Worm (Caenorhabditis elegans) whole organism, early embryonic: ENCODE results near the gene C55C3.73.

Experiments used
- B0310.2 ChIP-seq: sonication (generic microtip); optimal IDR thresholded peaks from 2 replicates; lab custom pipeline; 2016; ENCODE audit warnings: mild to moderate bottlenecking, missing genetic modification characterization, missing compliant biosample characterization
- F13C5.2 ChIP-seq: sonication (generic microtip); optimal IDR thresholded peaks from 2 replicates; lab custom pipeline; 2017; ENCODE audit warnings: mild to moderate bottlenecking, missing genetic modification characterization, inconsistent platforms, missing compliant biosample characterization
- aly-1 ChIP-seq: sonication (generic microtip); optimal IDR thresholded peaks from 2 replicates; lab custom pipeline; 2016; ENCODE audit warnings: missing genetic modification characterization, missing compliant biosample characterization
- ama-1 ChIP-seq: fragments of 150-350 bp; optimal IDR thresholded peaks from 2 replicates; lab custom pipeline; 2014
- ceh-13 ChIP-seq: fragments of 200-800 bp; sonication (Bioruptor generic); optimal IDR thresholded peaks from 2 replicates; lab custom pipeline; 2018; ENCODE audit warnings: mild to moderate bottlenecking, missing genetic modification characterization, missing compliant biosample characterization
- ceh-36 ChIP-seq: sonication (generic microtip); optimal IDR thresholded peaks from 2 replicates; lab custom pipeline; 2016; ENCODE audit warnings: missing genetic modification characterization, inconsistent platforms, missing compliant biosample characterization
- ets-7 ChIP-seq: sonication (generic microtip); optimal IDR thresholded peaks from 2 replicates; lab custom pipeline; 2016; ENCODE audit warnings: missing genotype, missing genetic modification characterization, missing compliant biosample characterization
- flt-1 ChIP-seq: fragments of 200-800 bp; sonication (Bioruptor generic); IDR thresholded peaks from 2 replicates; pipeline ENCODE4 v1.3.6; 2022; ENCODE audit warnings: missing genetic modification characterization, missing compliant biosample characterization
- hmbx-1 ChIP-seq: sonication (generic microtip); optimal IDR thresholded peaks from 2 replicates; lab custom pipeline; 2016; ENCODE audit warnings: mild to moderate bottlenecking, missing genetic modification characterization, missing compliant biosample characterization
- hmg-4 ChIP-seq: fragments of 200-800 bp; sonication (Bioruptor generic); optimal IDR thresholded peaks from 2 replicates; lab custom pipeline; 2018; ENCODE audit warnings: mild to moderate bottlenecking, missing genetic modification characterization, missing compliant biosample characterization
- hnd-1 ChIP-seq: sonication (generic microtip); optimal IDR thresholded peaks from 2 replicates; lab custom pipeline; 2016; ENCODE audit warnings: missing genetic modification characterization, missing compliant biosample characterization
- pes-1 ChIP-seq: fragments of 200-800 bp; sonication (Bioruptor generic); IDR thresholded peaks from 2 replicates; pipeline ENCODE4 v1.3.6; 2022; ENCODE audit warnings: missing genetic modification reagents, missing genetic modification characterization, missing compliant biosample characterization
- scrt-1 ChIP-seq: fragments of 200-800 bp; sonication (Bioruptor generic); IDR thresholded peaks from 2 replicates; pipeline ENCODE4 v1.3.6; 2022; ENCODE audit warnings: missing genetic modification characterization, missing compliant biosample characterization
- sea-1 ChIP-seq: fragments of 200-800 bp; sonication (Bioruptor generic); conservative IDR thresholded peaks from 2 replicates; pipeline ENCODE4 v1.3.6; 2022; ENCODE audit warnings: missing genetic modification characterization, missing compliant biosample characterization
- tbx-11 ChIP-seq: fragments of 200-800 bp; sonication (Bioruptor generic); IDR thresholded peaks from 2 replicates; pipeline ENCODE4 v1.3.6; 2022; ENCODE audit warnings: missing genetic modification characterization, missing compliant biosample characterization
- tbx-37 ChIP-seq: fragments of 200-800 bp; sonication (Bioruptor generic); conservative IDR thresholded peaks from 2 replicates; pipeline ENCODE4 v1.3.6; 2022; ENCODE audit warnings: missing genetic modification reagents, missing genetic modification characterization, missing compliant biosample characterization
- tra-4 ChIP-seq: sonication (generic microtip); optimal IDR thresholded peaks from 2 replicates; lab custom pipeline; 2017; ENCODE audit warnings: missing genetic modification characterization, missing compliant biosample characterization

The C55C3.73 gene

DNA sequence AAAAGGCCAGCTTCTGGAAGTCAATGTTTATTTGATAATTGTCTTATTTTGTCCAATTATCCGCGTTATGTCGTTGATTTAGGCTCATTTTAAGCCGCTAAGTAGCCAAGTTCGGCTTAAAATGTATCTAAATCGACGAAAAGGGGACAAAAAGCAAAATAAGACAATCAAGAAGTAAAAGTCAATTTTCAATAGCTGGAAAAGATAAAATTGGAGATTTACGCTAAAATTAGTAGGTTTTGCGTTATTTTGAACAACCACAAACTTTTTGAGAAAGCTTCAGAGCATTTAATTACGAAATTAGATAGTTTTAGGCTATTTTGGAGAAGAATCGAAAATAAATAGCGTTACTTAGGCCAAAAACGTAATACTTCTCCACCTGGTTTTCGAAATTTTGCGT, 40.4 kb downstream of the C55C3.73 start:
- TF ChIP-seq ets-7 (no peak), tbx-37 (no peak), hmbx-1 (tag; lab: Kevin White, UChicago) (no peak), hmg-4 (GFP tag; lab: Kevin White, UChicago) (no peak), scrt-1 (GFP tag; lab: Robert Waterston, UW) (no peak), ceh-36 (no peak), pes-1 (GFP tag; lab: Robert Waterston, UW) (no peak), tra-4 (no peak), sea-1 (GFP tag; lab: Robert Waterston, UW) (no peak), tbx-11 (GFP tag; lab: Robert Waterston, UW) (no peak), aly-1 (tag; lab: Kevin White, UChicago) (no peak), B0310.2 (tag; lab: Kevin White, UChicago) (no peak), flt-1 (GFP tag; lab: Robert Waterston, UW) (no peak), F13C5.2 (tag; lab: Kevin White, UChicago) (no peak), ama-1 (lab: Kevin White, UChicago) (no peak), ceh-13 (GFP tag; lab: Kevin White, UChicago) (no peak), hnd-1 (tag; lab: Kevin White, UChicago) (no peak)

DNA sequence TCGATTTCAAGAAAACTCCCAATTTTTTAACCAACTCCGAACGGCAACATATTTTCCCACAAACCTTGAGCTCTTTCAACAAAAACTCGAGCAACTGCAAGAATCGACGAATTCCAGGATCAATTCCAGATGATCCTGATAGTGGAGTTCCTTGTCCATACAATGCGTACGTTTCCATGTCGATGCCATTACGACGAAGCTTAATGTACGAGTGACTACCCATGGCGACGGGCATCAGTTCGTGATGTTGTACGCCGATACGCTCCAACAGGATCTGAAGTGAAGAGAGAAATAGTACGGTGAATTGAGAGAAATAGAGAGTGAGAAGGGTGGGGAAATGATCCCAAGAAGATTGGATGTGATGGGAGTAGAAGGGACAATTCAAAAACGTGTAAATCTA, 41.2 kb downstream of the C55C3.73 start:
- TF ChIP-seq ceh-36, result no peak
- no peak for TF ChIP-seq hmg-4 (GFP tag; lab: Kevin White, UChicago)
- TF ChIP-seq ama-1 (lab: Kevin White, UChicago), result no peak
- TF ChIP-seq sea-1 (GFP tag; lab: Robert Waterston, UW), result no peak
- TF ChIP-seq F13C5.2 (tag; lab: Kevin White, UChicago), result no peak

DNA sequence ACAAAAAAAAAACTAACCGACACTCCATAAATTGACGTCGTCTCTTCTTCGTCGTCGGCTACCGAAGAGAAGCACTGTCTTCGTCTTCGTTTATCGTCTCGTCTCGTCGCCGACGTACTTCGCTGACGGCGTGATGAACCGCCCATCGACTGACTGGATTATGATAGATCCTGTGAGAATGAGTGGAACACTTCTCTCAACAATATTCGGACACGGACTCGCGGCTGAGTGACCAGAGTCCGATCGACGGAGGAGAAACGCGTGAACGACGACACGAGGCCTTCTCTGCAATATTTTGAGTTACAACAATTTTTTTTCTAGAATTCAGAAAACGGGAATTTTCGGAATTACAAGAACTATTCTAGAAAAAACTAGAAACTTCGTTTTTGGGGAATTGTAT, 43.0 kb downstream of the C55C3.73 start, which contains the start of gene skn-1:
skn-1 (minus strand) TSS at position 146 of the 400 bp plus-strand sequence.
- TF ChIP-seq scrt-1 (GFP tag; lab: Robert Waterston, UW), result no peak

- TF ChIP-seq tbx-37, result no peak
These were observed 43.8 kb downstream of the C55C3.73 start for ce11 chrIV:5659461-5659860.

- TF ChIP-seq scrt-1 (GFP tag; lab: Robert Waterston, UW) (no peak), tbx-11 (GFP tag; lab: Robert Waterston, UW) (no peak), ets-7 (no peak), hmg-4 (GFP tag; lab: Kevin White, UChicago) (no peak), aly-1 (tag; lab: Kevin White, UChicago) (no peak), pes-1 (GFP tag; lab: Robert Waterston, UW) (no peak), ama-1 (lab: Kevin White, UChicago) (no peak), tra-4 (no peak), sea-1 (GFP tag; lab: Robert Waterston, UW) (no peak), B0310.2 (tag; lab: Kevin White, UChicago) (no peak), hnd-1 (tag; lab: Kevin White, UChicago) (no peak), tbx-37 (no peak), ceh-13 (GFP tag; lab: Kevin White, UChicago) (no peak), ceh-36 (no peak), F13C5.2 (tag; lab: Kevin White, UChicago) (no peak), flt-1 (GFP tag; lab: Robert Waterston, UW) (no peak), hmbx-1 (tag; lab: Kevin White, UChicago) (no peak)
These were observed 44.4 kb downstream of the C55C3.73 start for ce11 chrIV:5658897-5659296.

ce11 chrIV:5658225-5658624, 45.0 kb downstream of the C55C3.73 start:
- TF ChIP-seq hmg-4 (GFP tag; lab: Kevin White, UChicago), result no peak
- TF ChIP-seq hmbx-1 (tag; lab: Kevin White, UChicago), result no peak
- TF ChIP-seq scrt-1 (GFP tag; lab: Robert Waterston, UW), result no peak
- no peak for TF ChIP-seq tbx-11 (GFP tag; lab: Robert Waterston, UW)
- no peak for TF ChIP-seq tra-4
- no peak for TF ChIP-seq ama-1 (lab: Kevin White, UChicago)
- TF ChIP-seq hnd-1 (tag; lab: Kevin White, UChicago), result no peak
- no peak for TF ChIP-seq ceh-36
- no peak for TF ChIP-seq B0310.2 (tag; lab: Kevin White, UChicago)
- TF ChIP-seq ceh-13 (GFP tag; lab: Kevin White, UChicago), result no peak
- no peak for TF ChIP-seq tbx-37
- TF ChIP-seq pes-1 (GFP tag; lab: Robert Waterston, UW), result no peak
- no peak for TF ChIP-seq F13C5.2 (tag; lab: Kevin White, UChicago)
- TF ChIP-seq sea-1 (GFP tag; lab: Robert Waterston, UW), result no peak
- no peak for TF ChIP-seq ets-7
- no peak for TF ChIP-seq aly-1 (tag; lab: Kevin White, UChicago)
- no peak for TF ChIP-seq flt-1 (GFP tag; lab: Robert Waterston, UW)

- TF ChIP-seq scrt-1 (GFP tag; lab: Robert Waterston, UW), result no peak
- TF ChIP-seq tra-4, result no peak
- TF ChIP-seq tbx-37, result no peak
- no peak for TF ChIP-seq ceh-36
- TF ChIP-seq F13C5.2 (tag; lab: Kevin White, UChicago), result no peak
- TF ChIP-seq hmbx-1 (tag; lab: Kevin White, UChicago), result no peak
- no peak for TF ChIP-seq pes-1 (GFP tag; lab: Robert Waterston, UW)
- no peak for TF ChIP-seq aly-1 (tag; lab: Kevin White, UChicago)
- no peak for TF ChIP-seq ets-7
- TF ChIP-seq hnd-1 (tag; lab: Kevin White, UChicago), result no peak
These were observed 46.1 kb downstream of the C55C3.73 start for ce11 chrIV:5657126-5657666.

ce11 chrIV:5655966-5656389, 47.3 kb downstream of the C55C3.73 start:
- TF ChIP-seq aly-1 (tag; lab: Kevin White, UChicago), result no peak
- no peak for TF ChIP-seq F13C5.2 (tag; lab: Kevin White, UChicago)
- TF ChIP-seq tra-4, result no peak
- no peak for TF ChIP-seq ets-7
